Fruit fly (Drosophila melanogaster) whole organism, pupa: Measurements from ENCODE around the gene CG12608.

Experiments used
- CG32121 ChIP-seq: fragments of 200-800 bp; sonication (Bioruptor generic); IDR thresholded peaks from 2 replicates; pipeline ENCODE4 v1.3.6; 2022; ENCODE audit warnings: missing biosample characterization, missing genetic modification characterization
- CG8301 ChIP-seq: fragments of 200-800 bp; sonication (Bioruptor generic); optimal IDR thresholded peaks from 2 replicates; lab custom pipeline; 2018; ENCODE audit warnings: missing biosample characterization, mild to moderate bottlenecking, missing genetic modification characterization
- fd96Ca ChIP-seq: fragments of 200-800 bp; sonication (Bioruptor generic); IDR thresholded peaks from 3 replicates; pipeline ENCODE4 v1.3.6; 2022; ENCODE audit warnings: missing biosample characterization, missing genetic modification characterization
- gl ChIP-seq: fragments of 200-800 bp; sonication (Bioruptor generic); optimal IDR thresholded peaks from 2 replicates; lab custom pipeline; 2018; ENCODE audit warnings: missing biosample characterization, mild to moderate bottlenecking, missing genetic modification characterization
- rn ChIP-seq: fragments of 200-800 bp; sonication (Bioruptor generic); IDR thresholded peaks from 2 replicates; pipeline ENCODE4 v1.3.6; 2022; ENCODE audit warnings: missing biosample characterization, missing genetic modification characterization

dm6 chrX:15299927-15300740 is 44.3 kb downstream of the CG12608 start:
- TF ChIP-seq rn (no peak), CG8301 (tag; lab: Kevin White, UChicago) (no peak), gl (tag; lab: Kevin White, UChicago) (no peak), fd96Ca (GFP tag; lab: Robert Waterston, UW) (no peak), CG32121 (GFP tag; lab: Robert Waterston, UW) (no peak)
